Worm (Caenorhabditis elegans): Measurements from ENCODE around the gene Y8A9A.2.

Y8A9A.2 gene

DNA sequence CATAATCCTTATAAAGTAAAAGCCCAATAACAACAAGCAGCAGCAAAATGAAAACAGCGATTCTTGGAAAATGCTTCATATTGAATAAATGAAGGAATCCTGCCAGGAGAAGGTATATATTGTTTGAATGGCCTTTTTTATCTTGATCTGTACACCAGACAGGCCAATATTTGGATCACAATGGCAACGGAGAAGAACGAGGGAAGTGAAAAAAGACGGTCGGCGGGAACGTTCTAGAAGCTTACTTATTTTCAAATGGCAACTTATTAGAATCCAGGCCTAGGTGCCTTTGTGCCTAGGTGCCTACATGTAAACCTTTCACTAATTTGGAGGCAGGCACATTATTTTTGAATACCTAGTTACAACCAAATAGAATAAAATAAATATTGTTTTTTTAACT is 32.4 kb downstream of the Y8A9A.2 start, which contains the start of gene F54D10.8:
Gene F54D10.8 (minus strand): TSS at position 101 of the 400 bp plus-strand sequence.
- TF ChIP-seq nhr-21 (tag; optimal IDR thresholded peaks at IDR 0.05) (no peak), gmeb-1 (tag; optimal IDR thresholded peaks at IDR 0.05) (no peak), unc-62 (GFP tag; optimal IDR thresholded peaks at IDR 0.05) (no peak), elt-1 (tag; optimal IDR thresholded peaks at IDR 0.05) (no peak), alr-1 (tag; optimal IDR thresholded peaks at IDR 0.05) (no peak), sma-3 (GFP tag; optimal IDR thresholded peaks at IDR 0.05) (no peak), R02D3.7 (tag; optimal IDR thresholded peaks at IDR 0.05) (no peak), nhr-6 (tag; optimal IDR thresholded peaks at IDR 0.05) (no peak)

- TF ChIP-seq skn-1 (tag; optimal IDR thresholded peaks at IDR 0.05) (no peak), Y55F3AM.14 (GFP tag; optimal IDR thresholded peaks at IDR 0.05) (no peak), fos-1 (tag; optimal IDR thresholded peaks at IDR 0.05) (no peak), ztf-11 (tag; optimal IDR thresholded peaks at IDR 0.05) (no peak), mbf-1 (tag; optimal IDR thresholded peaks at IDR 0.05) (no peak), ZK546.5 (tag; optimal IDR thresholded peaks at IDR 0.05) (no peak), ztf-1 (GFP tag; conservative IDR thresholded peaks at IDR 0.05) (no peak)
These were observed 34.2 kb downstream of the Y8A9A.2 start for ce11 chrII:3829623-3830022.

DNA sequence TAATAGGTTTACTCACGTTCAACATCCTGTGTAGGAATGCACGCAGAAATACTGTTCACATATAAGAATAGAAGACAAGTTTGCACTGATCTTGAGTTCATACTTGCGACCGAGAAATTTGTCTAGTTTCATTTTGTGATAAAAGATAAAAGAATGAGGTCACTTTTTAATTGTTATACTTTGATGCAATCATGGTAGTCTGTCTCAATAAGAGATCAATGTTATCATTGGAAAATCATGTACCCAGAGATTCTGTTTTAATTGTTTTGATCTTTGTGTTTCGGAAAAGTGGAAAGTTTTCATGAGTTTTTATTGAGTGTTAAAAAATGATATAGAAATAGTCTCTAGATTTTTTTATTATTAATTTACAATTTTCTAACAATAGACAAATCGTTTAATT is 37.0 kb downstream of the Y8A9A.2 start, which contains the start of gene F54D10.9:
Gene F54D10.9 (minus strand): TSS at position 101 of the 400 bp plus-strand sequence.
- TF ChIP-seq fos-1 (tag; optimal IDR thresholded peaks at IDR 0.05), result no peak
- TF ChIP-seq C34F6.9 (tag; optimal IDR thresholded peaks at IDR 0.05), result no peak
- TF ChIP-seq peb-1 (tag; optimal IDR thresholded peaks at IDR 0.05), result no peak
- no peak for TF ChIP-seq sem-4 (tag; optimal IDR thresholded peaks at IDR 0.05)
- no peak for TF ChIP-seq aly-2 (tag; optimal IDR thresholded peaks at IDR 0.05)
- TF ChIP-seq snpc-4 (tag; optimal IDR thresholded peaks at IDR 0.05), result no peak
- TF ChIP-seq zag-1 (tag; optimal IDR thresholded peaks at IDR 0.05), result no peak
- TF ChIP-seq gmeb-1 (tag; optimal IDR thresholded peaks at IDR 0.05), result no peak
- no peak for TF ChIP-seq nhr-77 (tag; optimal IDR thresholded peaks at IDR 0.05)
- no peak for TF ChIP-seq ceh-16 (tag; optimal IDR thresholded peaks at IDR 0.05)
- no peak for TF ChIP-seq ZK546.5 (tag; optimal IDR thresholded peaks at IDR 0.05)
- no peak for TF ChIP-seq sma-9 (GFP tag; optimal IDR thresholded peaks at IDR 0.05)
- TF ChIP-seq sma-9 (tag; optimal IDR thresholded peaks at IDR 0.05), result no peak
- TF ChIP-seq R02D3.7 (tag; optimal IDR thresholded peaks at IDR 0.05), result no peak
- no peak for TF ChIP-seq lin-39 (tag; optimal IDR thresholded peaks at IDR 0.05)
- TF ChIP-seq elt-1 (tag; optimal IDR thresholded peaks at IDR 0.05), result no peak

- TF ChIP-seq snpc-4 (tag; optimal IDR thresholded peaks at IDR 0.05) (no peak), ztf-11 (tag; optimal IDR thresholded peaks at IDR 0.05) (no peak), skn-1 (tag; optimal IDR thresholded peaks at IDR 0.05) (no peak), R02D3.7 (tag; optimal IDR thresholded peaks at IDR 0.05) (no peak), nhr-23 (tag; optimal IDR thresholded peaks at IDR 0.05) (no peak), ama-1 (optimal IDR thresholded peaks at IDR 0.05) (no peak), dmd-4 (tag; optimal IDR thresholded peaks at IDR 0.05) (no peak), egl-27 (tag; optimal IDR thresholded peaks at IDR 0.05) (no peak), nhr-11 (tag; optimal IDR thresholded peaks at IDR 0.05) (no peak), ZK546.5 (tag; optimal IDR thresholded peaks at IDR 0.05) (no peak), F13H6.1 (tag; optimal IDR thresholded peaks at IDR 0.05) (no peak), blmp-1 (tag; optimal IDR thresholded peaks at IDR 0.05; ENCODE audit: insufficient read depth) (no peak), nhr-25 (tag; optimal IDR thresholded peaks at IDR 0.05) (no peak)
These were observed 40.5 kb downstream of the Y8A9A.2 start, which contains the start of gene oac-4 for ce11 chrII:3835915-3836314. Gene oac-4, minus strand, starts transcription at chrII:3836015.

ce11 chrII:3839562-3839961 is 44.1 kb downstream of the Y8A9A.2 start, which contains the start of gene C17A2.4:
Gene C17A2.4, plus strand, starts transcription at chrII:3839862.
- TF ChIP-seq sma-9 (GFP tag; optimal IDR thresholded peaks at IDR 0.05) (no peak), sma-9 (tag; optimal IDR thresholded peaks at IDR 0.05) (no peak), ZK546.5 (tag; optimal IDR thresholded peaks at IDR 0.05) (no peak), nhr-12 (tag; optimal IDR thresholded peaks at IDR 0.05) (no peak), ama-1 (optimal IDR thresholded peaks at IDR 0.05) (no peak), ceh-82 (tag; optimal IDR thresholded peaks at IDR 0.05) (no peak), nhr-77 (tag; optimal IDR thresholded peaks at IDR 0.05) (no peak), unc-55 (GFP tag; optimal IDR thresholded peaks at IDR 0.05) (no peak), mbf-1 (tag; optimal IDR thresholded peaks at IDR 0.05) (no peak), elt-1 (tag; optimal IDR thresholded peaks at IDR 0.05) (no peak), sma-3 (GFP tag; optimal IDR thresholded peaks at IDR 0.05) (no peak), ztf-1 (GFP tag; conservative IDR thresholded peaks at IDR 0.05) (no peak), blmp-1 (tag; optimal IDR thresholded peaks at IDR 0.05; ENCODE audit: insufficient read depth) (no peak), snpc-4 (tag; optimal IDR thresholded peaks at IDR 0.05) (no peak), mdl-1 (tag; optimal IDR thresholded peaks at IDR 0.05) (no peak), nhr-6 (tag; optimal IDR thresholded peaks at IDR 0.05) (no peak), nhr-237 (tag; optimal IDR thresholded peaks at IDR 0.05) (no peak), aly-2 (tag; optimal IDR thresholded peaks at IDR 0.05) (no peak), dmd-4 (tag; optimal IDR thresholded peaks at IDR 0.05) (no peak), sem-4 (tag; optimal IDR thresholded peaks at IDR 0.05) (no peak)

Measured in whole organism, L2 larva.